Fruit fly (Drosophila melanogaster): ENCODE measurements around the gene CG7742.

The CG7742 gene

dm6 chr2L:5195639-5196038, 19.2 kb downstream of the CG7742 start:
- TF ChIP-seq CG8632 (GFP tag; optimal IDR thresholded peaks at IDR 0.05): no peak

dm6 chr2L:5186543-5186942, 28.3 kb downstream of the CG7742 start:
- TF ChIP-seq eg (GFP tag; IDR thresholded peaks at IDR 0.05): no peak
- TF ChIP-seq CG10669 (GFP tag; optimal IDR thresholded peaks at IDR 0.05): no peak
- TF ChIP-seq Lpt (GFP tag; optimal IDR thresholded peaks at IDR 0.05): peak; percentile 59
- peak; percentile 77 for TF ChIP-seq svp (GFP tag)
- TF ChIP-seq pdm3 (GFP tag; optimal IDR thresholded peaks at IDR 0.05): no peak

All from whole organism, prepupa.